Worm (Caenorhabditis elegans): ENCODE results near the gene hum-4.

- TF ChIP-seq unc-62 (GFP tag; optimal IDR thresholded peaks at IDR 0.05) (no peak), C34F6.9 (tag; optimal IDR thresholded peaks at IDR 0.05) (no peak), lin-13 (GFP tag; optimal IDR thresholded peaks at IDR 0.05) (no peak), nhr-12 (tag; optimal IDR thresholded peaks at IDR 0.05) (no peak), elt-3 (tag; optimal IDR thresholded peaks at IDR 0.05) (no peak), blmp-1 (tag; optimal IDR thresholded peaks at IDR 0.05; ENCODE audit: insufficient read depth) (no peak), nhr-10 (tag; optimal IDR thresholded peaks at IDR 0.05) (no peak), ceh-82 (tag; optimal IDR thresholded peaks at IDR 0.05) (no peak), snpc-4 (tag; optimal IDR thresholded peaks at IDR 0.05) (no peak), elt-1 (tag; optimal IDR thresholded peaks at IDR 0.05) (no peak), sem-4 (tag; optimal IDR thresholded peaks at IDR 0.05) (no peak), ama-1 (optimal IDR thresholded peaks at IDR 0.05) (no peak)
These were observed 49.2 kb upstream of the hum-4 start for ce11 chrX:11482637-11483036.

Data from whole organism, L2 larva.